1 fruit fly cellular context compared by ENCODE assay signal in the genomic region with DNA sequence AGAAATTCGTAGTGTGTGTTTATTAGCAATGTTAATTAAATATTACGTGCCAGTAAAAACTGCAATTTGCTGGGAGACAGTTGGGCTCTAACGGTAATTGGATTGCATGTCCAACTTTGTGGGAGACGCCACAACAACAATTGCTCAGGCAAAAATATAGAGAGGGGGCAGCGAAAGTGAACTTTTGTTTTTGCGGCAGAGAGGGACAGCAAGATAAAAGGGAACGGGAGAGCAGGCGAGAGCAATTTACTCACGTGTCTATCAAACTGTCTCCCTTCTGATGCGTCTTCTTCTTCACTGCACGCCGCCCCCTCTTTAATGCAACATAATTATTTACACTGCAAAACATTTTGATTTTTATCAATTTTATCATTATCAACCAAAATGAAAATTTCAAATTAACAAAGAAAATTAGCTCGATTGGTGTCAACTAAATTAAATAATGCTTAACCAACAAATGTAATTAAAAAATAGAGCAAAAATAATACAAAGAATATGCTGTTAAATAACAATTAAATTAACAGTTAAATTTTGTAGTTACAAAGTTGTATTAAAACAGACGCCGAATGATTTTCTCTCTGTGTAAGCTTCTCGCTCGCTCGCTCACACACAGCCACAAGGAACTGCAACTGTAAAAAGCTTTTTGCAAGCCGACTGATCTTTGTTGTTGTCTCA.
TF ChIP-seq lines count a peak whose summit lies in the region.

No protein-coding gene starts in this region.

TF ChIP-seq in whole organism, embryonic, 481 proteins besides CTCF, POLR2A, EP300 and RAD21 (continued from another document and continues in another):
- peak; percentile 38 for TF ChIP-seq HLH54F (GFP tag; optimal IDR thresholded peaks at IDR 0.05; lab: Kevin White, UChicago)
- TF ChIP-seq crol (GFP tag; IDR thresholded peaks at IDR 0.05; lab: Robert Waterston, UW): peak; percentile 47; the same call in 1 of the 2 replicates
- no peak for TF ChIP-seq fru (optimal IDR thresholded peaks at IDR 0.05; lab: Kevin White, UChicago)
- TF ChIP-seq Mes4 (GFP tag; optimal IDR thresholded peaks at IDR 0.05; lab: Kevin White, UChicago): peak; percentile 75
- peak; percentile 79 for TF ChIP-seq ttk (GFP tag; IDR thresholded peaks at IDR 0.05; lab: Robert Waterston, UW)
- peak; percentile 80 for TF ChIP-seq CG30403 (GFP tag; optimal IDR thresholded peaks at IDR 0.05; lab: Kevin White, UChicago)
- TF ChIP-seq nerfin-2 (GFP tag; IDR thresholded peaks at IDR 0.05; lab: Robert Waterston, UW; ENCODE audit: partially characterized antibody): no peak
- TF ChIP-seq CG2202 (tag; optimal IDR thresholded peaks at IDR 0.05; lab: Kevin White, UChicago): peak; percentile 62
- TF ChIP-seq CG7839 (tag; optimal IDR thresholded peaks at IDR 0.05; lab: Kevin White, UChicago): peak; percentile 94
- TF ChIP-seq Scr (GFP tag; IDR thresholded peaks at IDR 0.05; lab: Robert Waterston, UW; ENCODE audit: partially characterized antibody): no peak
- peak; percentile 12 for TF ChIP-seq CG12071 (GFP tag; optimal IDR thresholded peaks at IDR 0.05; lab: Kevin White, UChicago)
- no peak for TF ChIP-seq YL-1 (GFP tag; optimal IDR thresholded peaks at IDR 0.05; lab: Kevin White, UChicago)
- TF ChIP-seq Hr51 (GFP tag; optimal IDR thresholded peaks at IDR 0.05; lab: Kevin White, UChicago): peak; percentile 28 to 88
- TF ChIP-seq pita (GFP tag; optimal IDR thresholded peaks at IDR 0.05; lab: Kevin White, UChicago): no peak
- no peak for TF ChIP-seq fu2 (GFP tag; optimal IDR thresholded peaks at IDR 0.05; lab: Kevin White, UChicago)
- peak; percentile 49 for TF ChIP-seq CG17568 (GFP tag; optimal IDR thresholded peaks at IDR 0.05; lab: Kevin White, UChicago)
- peak; percentile 61 for TF ChIP-seq CG1792 (GFP tag; optimal IDR thresholded peaks at IDR 0.05; lab: Kevin White, UChicago)
- no peak for TF ChIP-seq Dp (GFP tag; optimal IDR thresholded peaks at IDR 0.05; lab: Kevin White, UChicago)
- peak; percentile 13 for TF ChIP-seq maf-S (GFP tag; optimal IDR thresholded peaks at IDR 0.05; lab: Kevin White, UChicago)
- no peak for TF ChIP-seq CG6791 (GFP tag; IDR thresholded peaks at IDR 0.05; lab: Robert Waterston, UW; ENCODE audit: partially characterized antibody)
- peak; percentile 80 for TF ChIP-seq CG6254 (GFP tag; optimal IDR thresholded peaks at IDR 0.05; lab: Kevin White, UChicago)
- peak; percentile 65 for TF ChIP-seq CG2875 (GFP tag; optimal IDR thresholded peaks at IDR 0.05; lab: Kevin White, UChicago)
- TF ChIP-seq ap (GFP tag; IDR thresholded peaks at IDR 0.05; lab: Robert Waterston, UW): peak; percentile 61; the same call in 1 of the 2 replicates
- no peak for TF ChIP-seq CG12299 (tag; optimal IDR thresholded peaks at IDR 0.05; lab: Kevin White, UChicago)
- peak; percentile 5 for TF ChIP-seq grn (GFP tag; optimal IDR thresholded peaks at IDR 0.05; lab: Kevin White, UChicago)
- TF ChIP-seq Fer1 (GFP tag; optimal IDR thresholded peaks at IDR 0.05; lab: Kevin White, UChicago): peak; percentile 66
- 0 out of 2 replicates have a peak, but pooled peaks have one; percentile 25 for TF ChIP-seq chm (GFP tag; IDR thresholded peaks at IDR 0.05; lab: Robert Waterston, UW)
- TF ChIP-seq z (GFP tag; IDR thresholded peaks at IDR 0.05; lab: Robert Waterston, UW): no peak; the same call in 2 of the 3 replicates
- peak; percentile 25 for TF ChIP-seq Hmx (GFP tag; optimal IDR thresholded peaks at IDR 0.05; lab: Kevin White, UChicago)
- TF ChIP-seq CG16815 (GFP tag; optimal IDR thresholded peaks at IDR 0.05; lab: Kevin White, UChicago): peak; percentile 67
- no peak for TF ChIP-seq ac (GFP tag; optimal IDR thresholded peaks at IDR 0.05; lab: Kevin White, UChicago)
- TF ChIP-seq nau (GFP tag; optimal IDR thresholded peaks at IDR 0.05; lab: Kevin White, UChicago): peak; percentile 70
- TF ChIP-seq unc-4 (GFP tag; IDR thresholded peaks at IDR 0.05; lab: Robert Waterston, UW; ENCODE audit: partially characterized antibody): no peak
- peak; percentile 60 for TF ChIP-seq ems (GFP tag; optimal IDR thresholded peaks at IDR 0.05; lab: Kevin White, UChicago)
- no peak for TF ChIP-seq sna (GFP tag; IDR thresholded peaks at IDR 0.05; lab: Robert Waterston, UW; ENCODE audit: partially characterized antibody)
- TF ChIP-seq CG8290 (GFP tag; optimal IDR thresholded peaks at IDR 0.05; lab: Kevin White, UChicago): peak; percentile 78
- no peak for TF ChIP-seq CG8290 (tag; optimal IDR thresholded peaks at IDR 0.05; lab: Kevin White, UChicago)
- TF ChIP-seq CG11695 (GFP tag; IDR thresholded peaks at IDR 0.05; lab: Robert Waterston, UW): peak; percentile 58; the same call in 1 of the 3 replicates
- TF ChIP-seq lmd (GFP tag; IDR thresholded peaks at IDR 0.05; lab: Robert Waterston, UW): peak; percentile 79
- peak; percentile 11 for TF ChIP-seq Hmr (GFP tag; optimal IDR thresholded peaks at IDR 0.05; lab: Kevin White, UChicago)
- peak; percentile 71 for TF ChIP-seq HHEX (GFP tag; optimal IDR thresholded peaks at IDR 0.05; lab: Kevin White, UChicago)
- TF ChIP-seq CG12236 (GFP tag; optimal IDR thresholded peaks at IDR 0.05; lab: Kevin White, UChicago): peak; percentile 38
- no peak for TF ChIP-seq luna (GFP tag; optimal IDR thresholded peaks at IDR 0.05; lab: Kevin White, UChicago)
- peak in 1 of 2 experiments; percentile 73 for TF ChIP-seq Hr78 (GFP tag; optimal IDR thresholded peaks at IDR 0.05; lab: Kevin White, UChicago)
- peak; percentile 23 for TF ChIP-seq pho (GFP tag; optimal IDR thresholded peaks at IDR 0.05; lab: Kevin White, UChicago)
- TF ChIP-seq aop (GFP tag; IDR thresholded peaks at IDR 0.05; lab: Robert Waterston, UW): no peak
- TF ChIP-seq CG16813 (GFP tag; IDR thresholded peaks at IDR 0.05; lab: Robert Waterston, UW; ENCODE audit: partially characterized antibody): no peak
- TF ChIP-seq B-H1 (GFP tag; IDR thresholded peaks at IDR 0.05; lab: Robert Waterston, UW): peak; percentile 72
- peak; percentile 64 for TF ChIP-seq tio (GFP tag; optimal IDR thresholded peaks at IDR 0.05; lab: Kevin White, UChicago)
- TF ChIP-seq E2f1 (GFP tag; IDR thresholded peaks at IDR 0.05; lab: Robert Waterston, UW): peak; percentile 52
- TF ChIP-seq CG8765 (GFP tag; IDR thresholded peaks at IDR 0.05; lab: Robert Waterston, UW): no peak; the same call in 1 of the 2 replicates
- peak; percentile 21 for TF ChIP-seq jumu (GFP tag; optimal IDR thresholded peaks at IDR 0.05; lab: Kevin White, UChicago)
- no peak for TF ChIP-seq CG7987 (GFP tag; optimal IDR thresholded peaks at IDR 0.05; lab: Kevin White, UChicago)
- TF ChIP-seq hkb (optimal IDR thresholded peaks at IDR 0.05; lab: Kevin White, UChicago): no peak
- peak; percentile 86 for TF ChIP-seq hkb (GFP tag; IDR thresholded peaks at IDR 0.05; lab: Robert Waterston, UW)
- no peak for TF ChIP-seq CG18011 (GFP tag; optimal IDR thresholded peaks at IDR 0.05; lab: Kevin White, UChicago)
- no peak for TF ChIP-seq CG34224 (GFP tag; IDR thresholded peaks at IDR 0.05; lab: Robert Waterston, UW; ENCODE audit: partially characterized antibody)
- peak; percentile 91 for TF ChIP-seq CG31441 (GFP tag; IDR thresholded peaks at IDR 0.05; lab: Robert Waterston, UW)
- no peak for TF ChIP-seq CG10543 (GFP tag; optimal IDR thresholded peaks at IDR 0.05; lab: Kevin White, UChicago)
- TF ChIP-seq da (GFP tag; optimal IDR thresholded peaks at IDR 0.05; lab: Kevin White, UChicago): no peak
- no peak for TF ChIP-seq knrl (GFP tag; IDR thresholded peaks at IDR 0.05; lab: Robert Waterston, UW; ENCODE audit: partially characterized antibody)
- TF ChIP-seq zen (tag; optimal IDR thresholded peaks at IDR 0.05; lab: Kevin White, UChicago): peak; percentile 89
- no peak for TF ChIP-seq rib (GFP tag; IDR thresholded peaks at IDR 0.05; lab: Robert Waterston, UW)
- peak; percentile 67 for TF ChIP-seq Meics (GFP tag; optimal IDR thresholded peaks at IDR 0.05; lab: Kevin White, UChicago)
- TF ChIP-seq ewg (GFP tag; optimal IDR thresholded peaks at IDR 0.05; lab: Kevin White, UChicago): peak; percentile 74
- peak; percentile 79 for TF ChIP-seq lab (GFP tag; optimal IDR thresholded peaks at IDR 0.05; lab: Kevin White, UChicago)
- no peak for TF ChIP-seq CG17912 (GFP tag; optimal IDR thresholded peaks at IDR 0.05; lab: Kevin White, UChicago)
- TF ChIP-seq Xbp1 (GFP tag; optimal IDR thresholded peaks at IDR 0.05; lab: Kevin White, UChicago): peak; percentile 77
- no peak for TF ChIP-seq chinmo (GFP tag; IDR thresholded peaks at IDR 0.05; lab: Robert Waterston, UW; ENCODE audit: partially characterized antibody)
- TF ChIP-seq CG7372 (GFP tag; IDR thresholded peaks at IDR 0.05; lab: Robert Waterston, UW): peak; percentile 33; the same call in 1 of the 2 replicates
- peak; percentile 13 for TF ChIP-seq Dad (GFP tag; optimal IDR thresholded peaks at IDR 0.05; lab: Kevin White, UChicago)
- TF ChIP-seq p53 (GFP tag; optimal IDR thresholded peaks at IDR 0.05; lab: Kevin White, UChicago): no peak
- TF ChIP-seq crc (GFP tag; optimal IDR thresholded peaks at IDR 0.05; lab: Kevin White, UChicago): peak; percentile 40
- TF ChIP-seq BtbVII (GFP tag; optimal IDR thresholded peaks at IDR 0.05; lab: Kevin White, UChicago): peak; percentile 51
- TF ChIP-seq eve (GFP tag; optimal IDR thresholded peaks at IDR 0.05; lab: Kevin White, UChicago): peak in 1 of 2 experiments; percentile 92
- peak; percentile 77 for TF ChIP-seq CG10209 (GFP tag; optimal IDR thresholded peaks at IDR 0.05; lab: Kevin White, UChicago)
- peak; percentile 23 for TF ChIP-seq caup (GFP tag; optimal IDR thresholded peaks at IDR 0.05; lab: Kevin White, UChicago; ENCODE audit: severe bottlenecking)
- TF ChIP-seq Lpt (GFP tag; optimal IDR thresholded peaks at IDR 0.05; lab: Kevin White, UChicago): no peak
- TF ChIP-seq CG10979 (tag; optimal IDR thresholded peaks at IDR 0.05; lab: Kevin White, UChicago): peak; percentile 97
- TF ChIP-seq dati (GFP tag; IDR thresholded peaks at IDR 0.05; lab: Robert Waterston, UW): peak; percentile 44; the same call in 1 of the 2 replicates
- no peak for TF ChIP-seq h (optimal IDR thresholded peaks at IDR 0.05; lab: Kevin White, UChicago)
- peak; percentile 53 for TF ChIP-seq CG3065 (GFP tag; optimal IDR thresholded peaks at IDR 0.05; lab: Kevin White, UChicago)
- peak; percentile 96 for TF ChIP-seq sens (GFP tag; lab: Kevin White, UChicago)
- TF ChIP-seq CG10431 (GFP tag; optimal IDR thresholded peaks at IDR 0.05; lab: Kevin White, UChicago): no peak
- TF ChIP-seq twi (tag; optimal IDR thresholded peaks at IDR 0.05; lab: Kevin White, UChicago): peak; percentile 46
- no peak for TF ChIP-seq cas (GFP tag; IDR thresholded peaks at IDR 0.05; lab: Robert Waterston, UW)
- TF ChIP-seq dysf (GFP tag; IDR thresholded peaks at IDR 0.05; lab: Robert Waterston, UW): peak; percentile 74
- TF ChIP-seq vnd (GFP tag; IDR thresholded peaks at IDR 0.05; lab: Robert Waterston, UW; ENCODE audit: partially characterized antibody): no peak
- peak; percentile 69; the same call in 2 of the 3 replicates for TF ChIP-seq H15 (GFP tag; IDR thresholded peaks at IDR 0.05; lab: Robert Waterston, UW)
- TF ChIP-seq Oli (tag; optimal IDR thresholded peaks at IDR 0.05; lab: Kevin White, UChicago): peak; percentile 86
- no peak for TF ChIP-seq Gug (GFP tag; IDR thresholded peaks at IDR 0.05; lab: Robert Waterston, UW)
- TF ChIP-seq crp (GFP tag; optimal IDR thresholded peaks at IDR 0.05; lab: Kevin White, UChicago): peak in 1 of 2 experiments; percentile 39
- TF ChIP-seq CG1603 (tag; optimal IDR thresholded peaks at IDR 0.05; lab: Kevin White, UChicago): peak; percentile 15
- TF ChIP-seq fd3F (GFP tag; optimal IDR thresholded peaks at IDR 0.05; lab: Kevin White, UChicago): peak; percentile 9
- TF ChIP-seq CG7786 (GFP tag; optimal IDR thresholded peaks at IDR 0.05; lab: Kevin White, UChicago): peak; percentile 40
- peak; percentile 24; the same call in 1 of the 2 replicates for TF ChIP-seq Ravus (GFP tag; IDR thresholded peaks at IDR 0.05; lab: Robert Waterston, UW)
- TF ChIP-seq CG17612 (GFP tag; IDR thresholded peaks at IDR 0.05; lab: Robert Waterston, UW): no peak
- TF ChIP-seq CG13424 (tag; optimal IDR thresholded peaks at IDR 0.05; lab: Kevin White, UChicago): peak; percentile 80
- TF ChIP-seq CG13894 (tag; optimal IDR thresholded peaks at IDR 0.05; lab: Kevin White, UChicago): no peak
- peak; percentile 58 for TF ChIP-seq Nf-YB (GFP tag; optimal IDR thresholded peaks at IDR 0.05; lab: Kevin White, UChicago)
- TF ChIP-seq ind (GFP tag; optimal IDR thresholded peaks at IDR 0.05; lab: Kevin White, UChicago): peak; percentile 81
- TF ChIP-seq Dek (tag; optimal IDR thresholded peaks at IDR 0.05; lab: Kevin White, UChicago): peak; percentile 39
- peak; percentile 2 for TF ChIP-seq Antp (GFP tag; optimal IDR thresholded peaks at IDR 0.05; lab: Kevin White, UChicago)
- TF ChIP-seq CG34376 (GFP tag; optimal IDR thresholded peaks at IDR 0.05; lab: Kevin White, UChicago): no peak
- peak; percentile 25 for TF ChIP-seq exex (tag; optimal IDR thresholded peaks at IDR 0.05; lab: Kevin White, UChicago)
- no peak for TF ChIP-seq ftz-f1 (GFP tag; optimal IDR thresholded peaks at IDR 0.05; lab: Kevin White, UChicago)
- TF ChIP-seq CG30020 (tag; optimal IDR thresholded peaks at IDR 0.05; lab: Kevin White, UChicago): peak; percentile 50
- 0 out of 2 replicates have a peak, but pooled peaks have one; percentile 9 for TF ChIP-seq danr (GFP tag; IDR thresholded peaks at IDR 0.05; lab: Robert Waterston, UW)
- TF ChIP-seq vvl (GFP tag; IDR thresholded peaks at IDR 0.05; lab: Robert Waterston, UW): peak; percentile 79
- peak; percentile 80 for TF ChIP-seq Med (GFP tag; lab: Kevin White, UChicago)
- peak; percentile 94 for TF ChIP-seq fd96Cb (tag; optimal IDR thresholded peaks at IDR 0.05; lab: Kevin White, UChicago)
- TF ChIP-seq Jarid2 (GFP tag; optimal IDR thresholded peaks at IDR 0.05; lab: Kevin White, UChicago): peak; percentile 34
- TF ChIP-seq CG9437 (GFP tag; optimal IDR thresholded peaks at IDR 0.05; lab: Kevin White, UChicago): peak; percentile 75
- no peak for TF ChIP-seq mld (GFP tag; IDR thresholded peaks at IDR 0.05; lab: Robert Waterston, UW; ENCODE audit: partially characterized antibody)
- TF ChIP-seq zen2 (GFP tag; IDR thresholded peaks at IDR 0.05; lab: Robert Waterston, UW; ENCODE audit: partially characterized antibody): no peak
- TF ChIP-seq CG10274 (GFP tag; optimal IDR thresholded peaks at IDR 0.05; lab: Kevin White, UChicago): peak; percentile 20
- peak; percentile 38; the same call in 1 of the 2 replicates for TF ChIP-seq klu (GFP tag; IDR thresholded peaks at IDR 0.05; lab: Robert Waterston, UW)
- no peak for TF ChIP-seq abd-A (tag; optimal IDR thresholded peaks at IDR 0.05; lab: Kevin White, UChicago)
- peak; percentile 49 for TF ChIP-seq slou (GFP tag; optimal IDR thresholded peaks at IDR 0.05; lab: Kevin White, UChicago)
- TF ChIP-seq CG11398 (GFP tag; optimal IDR thresholded peaks at IDR 0.05; lab: Kevin White, UChicago): peak; percentile 66
- peak; percentile 32 for TF ChIP-seq eyg (GFP tag; optimal IDR thresholded peaks at IDR 0.05; lab: Kevin White, UChicago)
